Worm (Caenorhabditis elegans): ENCODE results near the gene srg-57.

ce11 chrV:2761470-2761869 is 27.2 kb upstream of the srg-57 start:
- no peak for TF ChIP-seq swsn-7 (tag; optimal IDR thresholded peaks at IDR 0.05)
- no peak for TF ChIP-seq ama-1 (optimal IDR thresholded peaks at IDR 0.05)
- no peak for TF ChIP-seq snpc-4 (tag; optimal IDR thresholded peaks at IDR 0.05)
- TF ChIP-seq fos-1 (tag; optimal IDR thresholded peaks at IDR 0.05): no peak
- no peak for TF ChIP-seq elt-3 (tag; optimal IDR thresholded peaks at IDR 0.05)
